Worm (Caenorhabditis elegans): ENCODE data around the gene tra-4.

tra-4 gene

DNA sequence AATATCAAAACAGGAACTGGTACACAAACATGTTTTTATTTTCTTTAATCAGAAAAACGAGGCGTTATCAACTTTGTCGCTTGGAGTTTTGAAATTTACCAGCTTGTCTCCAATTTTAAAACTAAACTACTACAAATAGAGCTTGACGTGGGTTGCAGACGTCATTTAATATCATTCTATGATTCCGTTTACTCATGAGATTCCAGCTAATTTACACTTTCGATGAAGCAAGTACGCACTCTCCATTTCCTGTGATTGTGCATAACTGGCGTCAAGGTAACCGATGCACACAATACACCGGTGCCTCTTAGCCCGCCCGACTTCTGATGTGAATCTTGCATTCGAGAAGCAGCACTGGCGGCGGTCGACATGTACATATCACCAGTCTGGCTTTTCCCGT, 38.5 kb downstream of the tra-4 start:
- TF ChIP-seq skn-1 (tag; optimal IDR thresholded peaks at IDR 0.05) (no peak), elt-3 (tag; optimal IDR thresholded peaks at IDR 0.05) (no peak), ZK546.5 (tag; optimal IDR thresholded peaks at IDR 0.05) (no peak), elt-2 (tag; optimal IDR thresholded peaks at IDR 0.05) (no peak), pha-4 (tag; optimal IDR thresholded peaks at IDR 0.05) (no peak)

DNA sequence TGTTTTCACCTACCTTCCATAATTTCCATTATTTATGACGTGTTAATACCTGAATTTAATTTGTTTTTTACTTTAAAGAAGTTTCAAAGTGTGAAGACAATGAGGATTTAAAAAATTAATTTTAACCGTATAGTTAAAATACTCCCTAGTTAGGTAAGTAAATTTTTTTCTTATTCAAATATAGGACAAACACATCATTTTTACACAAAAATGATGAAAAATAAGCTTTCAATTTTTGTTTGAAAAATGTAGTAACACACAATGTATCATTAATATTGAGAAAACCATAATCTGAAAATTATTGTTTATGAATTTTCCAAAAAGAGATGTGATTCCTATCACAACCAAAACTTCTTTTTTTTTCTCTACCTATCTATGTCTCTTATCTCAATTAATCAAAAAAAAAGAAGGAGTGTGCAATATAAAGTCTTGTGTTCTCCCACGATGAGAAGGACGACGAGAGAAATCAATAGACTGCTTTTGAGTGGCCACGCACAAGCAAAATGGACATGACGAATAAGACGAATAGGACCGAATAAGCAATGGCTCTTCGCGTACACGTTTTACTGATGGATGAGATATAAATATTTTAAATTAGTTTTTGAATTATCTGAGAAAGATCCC, 43.2 kb downstream of the tra-4 start, which contains the start of gene C14A11.6:
Gene C14A11.6 (minus strand): TSS at position 51 of the 624 bp plus-strand sequence.
- TF ChIP-seq nhr-25 (tag; optimal IDR thresholded peaks at IDR 0.05) (no peak), hmg-11 (tag; optimal IDR thresholded peaks at IDR 0.05) (peak; percentile 14), lin-39 (tag; optimal IDR thresholded peaks at IDR 0.05) (peak; percentile 19), nfya-1 (tag; optimal IDR thresholded peaks at IDR 0.05; ENCODE audit: insufficient read depth) (peak; percentile 38)

- TF ChIP-seq ceh-28 (tag; optimal IDR thresholded peaks at IDR 0.05) (peak; percentile 82), nhr-237 (tag; optimal IDR thresholded peaks at IDR 0.05) (no peak), ceh-9 (tag; optimal IDR thresholded peaks at IDR 0.05) (no peak), nhr-11 (tag; optimal IDR thresholded peaks at IDR 0.05) (peak; percentile 57), mdl-1 (tag; optimal IDR thresholded peaks at IDR 0.05) (no peak), aly-2 (tag; optimal IDR thresholded peaks at IDR 0.05) (no peak), lin-39 (tag; optimal IDR thresholded peaks at IDR 0.05) (peak; percentile 95), mml-1 (tag; optimal IDR thresholded peaks at IDR 0.05) (no peak), egl-5 (tag; optimal IDR thresholded peaks at IDR 0.05) (peak; percentile 81), nhr-77 (tag; optimal IDR thresholded peaks at IDR 0.05) (peak; percentile 27), elt-1 (tag; optimal IDR thresholded peaks at IDR 0.05) (peak; percentile 16), pha-4 (tag; optimal IDR thresholded peaks at IDR 0.05) (peak; percentile 82), nhr-12 (tag; optimal IDR thresholded peaks at IDR 0.05) (no peak), ztf-4 (tag; optimal IDR thresholded peaks at IDR 0.05) (no peak), ama-1 (optimal IDR thresholded peaks at IDR 0.05) (no peak), unc-62 (GFP tag; optimal IDR thresholded peaks at IDR 0.05) (no peak), sea-2 (GFP tag; optimal IDR thresholded peaks at IDR 0.05) (no peak), ceh-16 (tag; optimal IDR thresholded peaks at IDR 0.05) (no peak), nhr-76 (tag; optimal IDR thresholded peaks at IDR 0.05) (no peak), ztf-11 (tag; optimal IDR thresholded peaks at IDR 0.05) (no peak), nhr-43 (tag; optimal IDR thresholded peaks at IDR 0.05; ENCODE audit: poor library complexity, severe bottlenecking) (peak; percentile 92), elt-2 (tag; optimal IDR thresholded peaks at IDR 0.05) (peak; percentile 76), nhr-67 (tag; optimal IDR thresholded peaks at IDR 0.05) (no peak), nhr-25 (tag; optimal IDR thresholded peaks at IDR 0.05) (peak; percentile 59), snpc-4 (tag; optimal IDR thresholded peaks at IDR 0.05) (peak; percentile 78), ZK546.5 (tag; optimal IDR thresholded peaks at IDR 0.05) (peak; percentile 6), eor-1 (tag; optimal IDR thresholded peaks at IDR 0.05) (no peak), nfya-1 (tag; optimal IDR thresholded peaks at IDR 0.05; ENCODE audit: insufficient read depth) (peak; percentile 90), daf-12 (tag; optimal IDR thresholded peaks at IDR 0.05) (no peak), zag-1 (tag; optimal IDR thresholded peaks at IDR 0.05) (peak; percentile 61), nhr-23 (tag; optimal IDR thresholded peaks at IDR 0.05) (peak; percentile 89), nhr-28 (tag; optimal IDR thresholded peaks at IDR 0.05) (no peak), lsy-12 (tag; optimal IDR thresholded peaks at IDR 0.05) (peak; percentile 85), ceh-82 (tag; optimal IDR thresholded peaks at IDR 0.05) (peak; percentile 78), unc-39 (tag; optimal IDR thresholded peaks at IDR 0.05) (no peak), tbx-2 (tag; optimal IDR thresholded peaks at IDR 0.05) (peak; percentile 92), pqm-1 (tag; optimal IDR thresholded peaks at IDR 0.05) (peak; percentile 58), skn-1 (tag; optimal IDR thresholded peaks at IDR 0.05) (peak; percentile 90), egl-27 (tag; optimal IDR thresholded peaks at IDR 0.05) (peak; percentile 45), fos-1 (tag; optimal IDR thresholded peaks at IDR 0.05) (no peak), hmg-11 (tag; optimal IDR thresholded peaks at IDR 0.05) (peak; percentile 98), jun-1 (tag; optimal IDR thresholded peaks at IDR 0.05) (peak; percentile 91), R02D3.7 (tag; optimal IDR thresholded peaks at IDR 0.05) (peak; percentile 57), elt-3 (tag; optimal IDR thresholded peaks at IDR 0.05) (no peak), lin-15B (tag; optimal IDR thresholded peaks at IDR 0.05) (peak; percentile 78), fkh-2 (tag; optimal IDR thresholded peaks at IDR 0.05) (no peak), fkh-10 (GFP tag; optimal IDR thresholded peaks at IDR 0.05) (peak; percentile 94)
Measured at ce11 chrX:2809611-2810010, 47.8 kb downstream of the tra-4 start, which contains the start of gene C14A11.9. C14A11.9 (minus strand) TSS chrX:2809637.
